Worm (Caenorhabditis elegans) whole organism, young adult: ENCODE data around the gene ttbk-8.1.

Experiments
- C17E4.6 ChIP-seq: fragments of 200-800 bp; sonication (Bioruptor generic); IDR thresholded peaks from 2 replicates; pipeline ENCODE4 v1.3.6; 2022; ENCODE audit warnings: missing genetic modification reagents, missing genetic modification characterization, missing compliant biosample characterization
- D2030.7 ChIP-seq: fragments of 200-800 bp; sonication (Bioruptor generic); IDR thresholded peaks from 2 replicates; pipeline ENCODE4 v1.3.6; 2022; ENCODE audit warnings: missing genetic modification reagents, missing genetic modification characterization, missing compliant biosample characterization
- F10E7.11 ChIP-seq: sonication (generic microtip); optimal IDR thresholded peaks from 2 replicates; lab custom pipeline; 2017; ENCODE audit warnings: mild to moderate bottlenecking, missing genetic modification characterization, moderate library complexity, missing compliant biosample characterization
- F22D6.2 ChIP-seq: sonication (generic microtip); optimal IDR thresholded peaks from 2 replicates; lab custom pipeline; 2016; ENCODE audit warnings: mild to moderate bottlenecking, missing genetic modification characterization, missing compliant biosample characterization
- F37B4.10 ChIP-seq: fragments of 200-800 bp; sonication (Bioruptor generic); IDR thresholded peaks from 2 replicates; pipeline ENCODE4 v1.3.6; 2022; ENCODE audit warnings: missing genetic modification characterization, missing compliant biosample characterization
- F39B2.1 ChIP-seq: fragments of 200-800 bp; sonication (Bioruptor generic); IDR thresholded peaks from 2 replicates; pipeline ENCODE4 v1.3.6; 2022; ENCODE audit warnings: missing genetic modification reagents, missing genetic modification characterization, missing compliant biosample characterization
- F49E8.2 ChIP-seq: sonication (generic microtip); optimal IDR thresholded peaks from 3 replicates; lab custom pipeline; 2017; ENCODE audit warnings: missing genetic modification characterization, mild to moderate bottlenecking, missing compliant biosample characterization, antibody characterized with exemption, moderate library complexity; ENCODE audit not compliant: insufficient read depth
- F55B11.4 ChIP-seq: sonication (generic microtip); optimal IDR thresholded peaks from 2 replicates; lab custom pipeline; 2016; ENCODE audit warnings: missing compliant biosample characterization, missing genetic modification characterization, borderline replicate concordance; ENCODE audit not compliant: insufficient read depth
- F57A8.1 ChIP-seq: fragments of 200-800 bp; sonication (Bioruptor generic); optimal IDR thresholded peaks from 2 replicates; lab custom pipeline; 2018; ENCODE audit warnings: mild to moderate bottlenecking, missing genetic modification characterization, moderate library complexity, missing compliant biosample characterization
- Y53G8AR.9 ChIP-seq: fragments of 200-800 bp; sonication (Bioruptor generic); conservative IDR thresholded peaks from 2 replicates; pipeline ENCODE4 v1.3.6; 2022; ENCODE audit warnings: missing genetic modification reagents, missing genetic modification characterization, missing compliant biosample characterization
- akir-1 ChIP-seq: fragments of 200-800 bp; sonication (Bioruptor generic); optimal IDR thresholded peaks from 2 replicates; lab custom pipeline; 2018; ENCODE audit warnings: mild to moderate bottlenecking, missing genetic modification characterization, moderate library complexity, missing compliant biosample characterization
- aptf-2 ChIP-seq: fragments of 200-800 bp; sonication (Bioruptor generic); conservative IDR thresholded peaks from 2 replicates; pipeline ENCODE4 v1.3.6; 2022; ENCODE audit warnings: missing genetic modification reagents, missing genetic modification characterization, missing compliant biosample characterization
- athp-1 ChIP-seq: sonication (generic microtip); optimal IDR thresholded peaks from 2 replicates; lab custom pipeline; 2017; ENCODE audit warnings: mild to moderate bottlenecking, missing genetic modification characterization, missing compliant biosample characterization
- attf-6 ChIP-seq: fragments of 200-800 bp; sonication (Bioruptor generic); IDR thresholded peaks from 2 replicates; pipeline ENCODE4 v1.3.6; 2022; ENCODE audit warnings: missing genetic modification reagents, missing genetic modification characterization, missing compliant biosample characterization
- bed-1 ChIP-seq: fragments of 200-800 bp; sonication (Bioruptor generic); IDR thresholded peaks from 2 replicates; pipeline ENCODE4 v1.3.6; 2022; ENCODE audit warnings: missing genetic modification reagents, missing genetic modification characterization, missing compliant biosample characterization
- ceh-100 ChIP-seq: fragments of 200-800 bp; sonication (Bioruptor generic); IDR thresholded peaks from 2 replicates; pipeline ENCODE4 v1.3.6; 2022; ENCODE audit warnings: missing genetic modification reagents, missing genetic modification characterization, missing compliant biosample characterization
- ceh-40 ChIP-seq: fragments of 200-800 bp; sonication (Bioruptor generic); IDR thresholded peaks from 2 replicates; pipeline ENCODE4 v1.3.6; 2022; ENCODE audit warnings: missing genetic modification characterization, missing compliant biosample characterization
- die-1 ChIP-seq: sonication (generic microtip); optimal IDR thresholded peaks from 2 replicates; lab custom pipeline; 2016; ENCODE audit warnings: missing genotype, mild to moderate bottlenecking, missing genetic modification characterization, missing compliant biosample characterization
- dpff-1 ChIP-seq: sonication (generic microtip); optimal IDR thresholded peaks from 2 replicates; lab custom pipeline; 2017; ENCODE audit warnings: mild to moderate bottlenecking, missing genetic modification characterization, missing compliant biosample characterization
- egrh-3 ChIP-seq: fragments of 200-800 bp; sonication (Bioruptor generic); IDR thresholded peaks from 2 replicates; pipeline ENCODE4 v1.3.6; 2022; ENCODE audit warnings: missing genetic modification reagents, missing genetic modification characterization, missing compliant biosample characterization
- gei-17 ChIP-seq: fragments of 200-800 bp; sonication (Bioruptor generic); optimal IDR thresholded peaks from 2 replicates; lab custom pipeline; 2018; ENCODE audit warnings: mild to moderate bottlenecking, missing genetic modification characterization, missing compliant biosample characterization
- hlh-26 ChIP-seq: fragments of 200-800 bp; sonication (Bioruptor generic); conservative IDR thresholded peaks from 2 replicates; pipeline ENCODE4 v1.3.6; 2022; ENCODE audit warnings: missing genetic modification reagents, missing genetic modification characterization, missing compliant biosample characterization
- hmg-1.2 ChIP-seq: fragments of 200-800 bp; sonication (Bioruptor generic); IDR thresholded peaks from 2 replicates; pipeline ENCODE4 v1.3.6; 2022; ENCODE audit warnings: missing genetic modification reagents, missing genetic modification characterization, missing compliant biosample characterization
- hmg-20 ChIP-seq: fragments of 200-800 bp; sonication (Bioruptor generic); IDR thresholded peaks from 2 replicates; pipeline ENCODE4 v1.3.6; 2022; ENCODE audit warnings: missing genetic modification reagents, missing genetic modification characterization, missing compliant biosample characterization
- lag-1 ChIP-seq: fragments of 200-800 bp; sonication (Bioruptor generic); IDR thresholded peaks from 2 replicates; pipeline ENCODE4 v1.3.6; 2022; ENCODE audit warnings: missing genetic modification reagents, missing genetic modification characterization, missing compliant biosample characterization
- lsy-27 ChIP-seq: sonication (generic microtip); optimal IDR thresholded peaks from 2 replicates; lab custom pipeline; 2017; ENCODE audit warnings: missing genetic modification characterization, mild to moderate bottlenecking, missing compliant biosample characterization, antibody characterized with exemption, missing genotype, borderline replicate concordance; ENCODE audit not compliant: insufficient read depth
- madf-8 ChIP-seq: fragments of 200-800 bp; sonication (Bioruptor generic); conservative IDR thresholded peaks from 2 replicates; pipeline ENCODE4 v1.3.6; 2022; ENCODE audit warnings: missing genetic modification reagents, missing genetic modification characterization, missing compliant biosample characterization
- mcd-1 ChIP-seq: fragments of 200-800 bp; sonication (Bioruptor generic); IDR thresholded peaks from 2 replicates; pipeline ENCODE4 v1.3.6; 2022; ENCODE audit warnings: missing genetic modification reagents, missing genetic modification characterization, missing compliant biosample characterization
- mxl-1 ChIP-seq: sonication (generic microtip); optimal IDR thresholded peaks from 2 replicates; lab custom pipeline; 2016; ENCODE audit warnings: missing genetic modification characterization, missing compliant biosample characterization
- nfyb-1 ChIP-seq: fragments of 200-800 bp; sonication (Bioruptor generic); IDR thresholded peaks from 2 replicates; pipeline ENCODE4 v1.3.6; 2022; ENCODE audit warnings: missing genetic modification reagents, missing genetic modification characterization, missing compliant biosample characterization
- nhr-120 ChIP-seq: fragments of 200-800 bp; sonication (Bioruptor generic); IDR thresholded peaks from 2 replicates; pipeline ENCODE4 v1.3.6; 2022; ENCODE audit warnings: missing genetic modification characterization, missing compliant biosample characterization
- nhr-179 ChIP-seq: sonication (generic microtip); optimal IDR thresholded peaks from 2 replicates; lab custom pipeline; 2016; ENCODE audit warnings: mild to moderate bottlenecking, missing genetic modification characterization, missing compliant biosample characterization
- rcor-1 ChIP-seq: fragments of 200-800 bp; sonication (Bioruptor generic); IDR thresholded peaks from 2 replicates; pipeline ENCODE4 v1.3.6; 2022; ENCODE audit warnings: missing genetic modification reagents, missing genetic modification characterization, missing compliant biosample characterization
- rpc-1 ChIP-seq, 2 experiments: fragments of 150-350 bp in 1 of 2; sonication (generic microtip) in 1 of 2; optimal IDR thresholded peaks; 2 replicates each; lab custom pipeline; 2014 to 2018; ENCODE audit warnings: missing biosample characterization in 1 of 2, missing genetic modification characterization in 1 of 2, missing genetic modification reagents in 1 of 2, missing genotype in 1 of 2
- sdz-38 ChIP-seq: sonication (generic microtip); optimal IDR thresholded peaks from 2 replicates; lab custom pipeline; 2016; ENCODE audit warnings: missing genotype, missing genetic modification characterization, missing compliant biosample characterization
- snpc-4 ChIP-seq, 5 experiments: fragments of 150-350 bp in 1 of 5; sonication (generic microtip) in 4 of 5; optimal IDR thresholded peaks; 2 replicates each; lab custom pipeline; 2014 to 2018; ENCODE audit warnings: missing genetic modification characterization in 5 of 5, missing biosample characterization in 3 of 5, antibody characterized with exemption in 2 of 5, mild to moderate bottlenecking in 2 of 5, missing compliant biosample characterization in 2 of 5, missing genotype in 2 of 5, moderate library complexity in 2 of 5, missing genetic modification reagents in 1 of 5
- tbx-9 ChIP-seq: sonication (generic microtip); optimal IDR thresholded peaks from 2 replicates; lab custom pipeline; 2016; ENCODE audit warnings: borderline replicate concordance, missing genetic modification characterization, inconsistent platforms, missing compliant biosample characterization
- tlf-1 ChIP-seq: fragments of 200-800 bp; sonication (Bioruptor generic); optimal IDR thresholded peaks from 2 replicates; lab custom pipeline; 2018; ENCODE audit warnings: mild to moderate bottlenecking, missing genetic modification characterization, missing compliant biosample characterization
- ztf-18 ChIP-seq: sonication (generic microtip); optimal IDR thresholded peaks from 2 replicates; lab custom pipeline; 2016; ENCODE audit warnings: missing genotype, mild to moderate bottlenecking, missing genetic modification characterization, missing compliant biosample characterization
- ztf-26 ChIP-seq: sonication (generic microtip); optimal IDR thresholded peaks from 2 replicates; lab custom pipeline; 2017; ENCODE audit warnings: missing genetic modification characterization, missing compliant biosample characterization
- ztf-3 ChIP-seq: fragments of 200-800 bp; sonication (Bioruptor generic); optimal IDR thresholded peaks from 2 replicates; lab custom pipeline; 2018; ENCODE audit warnings: mild to moderate bottlenecking, missing genetic modification characterization, missing compliant biosample characterization

ttbk-8.1 gene

ce11 chrIV:13487596-13487995 lies 15.5 kb downstream of the ttbk-8.1 start:
- TF ChIP-seq ceh-40 (GFP tag; lab: Robert Waterston, UW) = no peak
- no peak for TF ChIP-seq nfyb-1 (GFP tag; lab: Robert Waterston, UW)
- TF ChIP-seq athp-1 (tag; lab: Kevin White, UChicago) = no peak
- no peak for TF ChIP-seq F22D6.2 (tag; lab: Kevin White, UChicago)
- TF ChIP-seq hmg-20 (GFP tag; lab: Robert Waterston, UW) = no peak
- no peak for TF ChIP-seq lsy-27 (tag; lab: Kevin White, UChicago)

- TF ChIP-seq F57A8.1 (no peak), aptf-2 (GFP tag; lab: Robert Waterston, UW) (no peak), sdz-38 (no peak), F39B2.1 (GFP tag; lab: Robert Waterston, UW) (no peak), hlh-26 (GFP tag; lab: Robert Waterston, UW) (no peak), gei-17 (no peak), F37B4.10 (GFP tag; lab: Robert Waterston, UW) (no peak), dpff-1 (no peak)
- TF ChIP-seq, all 124 proteins: peak for 0
Observed at ce11 chrIV:13492271-13492670, 20.2 kb downstream of the ttbk-8.1 start, which contains the start of gene Y45F10A.7. TSS of gene Y45F10A.7 (plus strand) at chrIV:13492571.

- TF ChIP-seq hmg-20 (GFP tag; lab: Robert Waterston, UW) (no peak), D2030.7 (GFP tag; lab: Robert Waterston, UW) (no peak), sdz-38 (no peak), Y53G8AR.9 (GFP tag; lab: Robert Waterston, UW) (no peak), madf-8 (GFP tag; lab: Robert Waterston, UW) (no peak), ceh-100 (no peak), bed-1 (GFP tag; lab: Robert Waterston, UW) (no peak), mxl-1 (no peak), tlf-1 (GFP tag; lab: Kevin White, UChicago) (no peak), F39B2.1 (GFP tag; lab: Robert Waterston, UW) (no peak), mcd-1 (no peak), attf-6 (GFP tag; lab: Robert Waterston, UW) (no peak), lag-1 (GFP tag; lab: Robert Waterston, UW) (no peak), rcor-1 (GFP tag; lab: Robert Waterston, UW) (no peak), F55B11.4 (no peak)
Observed at ce11 chrIV:13493719-13494118, 21.6 kb downstream of the ttbk-8.1 start.

ce11 chrIV:13502806-13503363 lies 30.8 kb downstream of the ttbk-8.1 start, which contains the start of gene tbc-9:
TSS of gene tbc-9 (minus strand) at chrIV:13502856.
- TF ChIP-seq hmg-1.2 (no peak), ztf-3 (GFP tag; lab: Kevin White, UChicago) (no peak), hlh-26 (GFP tag; lab: Robert Waterston, UW) (no peak), ztf-26 (tag; lab: Kevin White, UChicago) (no peak), die-1 (tag; lab: Kevin White, UChicago) (no peak), gei-17 (no peak), tbx-9 (tag; lab: Kevin White, UChicago) (no peak), akir-1 (GFP tag; lab: Kevin White, UChicago) (no peak), F10E7.11 (tag; lab: Kevin White, UChicago) (no peak), snpc-4 (GFP tag; optimal IDR thresholded peaks at IDR 0.05; lab: Kevin White, UChicago) (no peak), snpc-4 (tag; optimal IDR thresholded peaks at IDR 0.05; lab: Kevin White, UChicago) (no peak), ceh-100 (no peak), sdz-38 (no peak), ztf-18 (no peak), F49E8.2 (tag; lab: Kevin White, UChicago) (no peak), nhr-120 (GFP tag; lab: Robert Waterston, UW) (no peak), egrh-3 (no peak), C17E4.6 (GFP tag; lab: Robert Waterston, UW) (no peak), F55B11.4 (no peak), nhr-179 (no peak), rpc-1 (optimal IDR thresholded peaks at IDR 0.05; lab: Kevin White, UChicago) (no peak), rpc-1 (tag; optimal IDR thresholded peaks at IDR 0.05; lab: Kevin White, UChicago) (no peak)
- TF ChIP-seq, all 124 proteins: peak for 0
